Worm (Caenorhabditis elegans) whole organism, young adult: Measurements from ENCODE around the gene F58H1.2.

Experiments used
- F10E7.11 ChIP-seq: sonication (generic microtip); optimal IDR thresholded peaks from 2 replicates; lab custom pipeline; 2017; ENCODE audit warnings: mild to moderate bottlenecking, missing genetic modification characterization, moderate library complexity, missing compliant biosample characterization
- F52B5.7 ChIP-seq: sonication (generic microtip); optimal IDR thresholded peaks from 2 replicates; lab custom pipeline; 2016; ENCODE audit warnings: mild to moderate bottlenecking, missing genetic modification characterization, missing compliant biosample characterization
- K12H6.12 ChIP-seq: fragments of 200-800 bp; sonication (Bioruptor generic); optimal IDR thresholded peaks from 2 replicates; lab custom pipeline; 2018; ENCODE audit warnings: mild to moderate bottlenecking, missing genetic modification characterization, missing compliant biosample characterization
- ama-1 ChIP-seq, 3 experiments: fragments of 150-350 bp in 1 of 3; sonication (generic microtip) in 2 of 3; optimal IDR thresholded peaks; 2 replicates each; lab custom pipeline; 2014 to 2018; ENCODE audit warnings: missing biosample characterization in 2 of 3, missing genetic modification characterization in 2 of 3, missing genetic modification reagents in 2 of 3
- dpl-1 ChIP-seq: fragments of 150-350 bp; optimal IDR thresholded peaks from 2 replicates; lab custom pipeline; 2014; ENCODE audit warnings: missing biosample characterization, missing genetic modification reagents, missing genetic modification characterization
- him-1 ChIP-seq: sonication (generic microtip); optimal IDR thresholded peaks from 2 replicates; lab custom pipeline; 2016; ENCODE audit warnings: missing genotype, missing genetic modification reagents, missing genetic modification characterization, missing compliant biosample characterization
- hlh-12 ChIP-seq: sonication (generic microtip); optimal IDR thresholded peaks from 2 replicates; lab custom pipeline; 2016; ENCODE audit warnings: missing genetic modification characterization, missing compliant biosample characterization
- lsl-1 ChIP-seq: fragments of 200-800 bp; sonication (Bioruptor generic); optimal IDR thresholded peaks from 2 replicates; lab custom pipeline; 2018; ENCODE audit warnings: mild to moderate bottlenecking, missing genetic modification characterization, moderate library complexity, missing compliant biosample characterization
- mel-28 ChIP-seq: sonication (generic microtip); optimal IDR thresholded peaks from 2 replicates; lab custom pipeline; 2016; ENCODE audit warnings: borderline replicate concordance, mild to moderate bottlenecking, missing genetic modification characterization, missing compliant biosample characterization
- nhr-80 ChIP-seq: sonication (generic microtip); optimal IDR thresholded peaks from 2 replicates; lab custom pipeline; 2016; ENCODE audit warnings: missing genetic modification characterization, missing compliant biosample characterization
- rec-8 ChIP-seq, 2 experiments: sonication (generic microtip); optimal IDR thresholded peaks; 2 replicates each; lab custom pipeline; 2016; ENCODE audit warnings: mild to moderate bottlenecking in 2 of 2, missing genetic modification characterization in 2 of 2, missing genetic modification reagents in 2 of 2, missing genotype in 2 of 2, missing biosample characterization in 1 of 2, missing compliant biosample characterization in 1 of 2, moderate library complexity in 1 of 2
- sdz-38 ChIP-seq: sonication (generic microtip); optimal IDR thresholded peaks from 2 replicates; lab custom pipeline; 2016; ENCODE audit warnings: missing genotype, missing genetic modification characterization, missing compliant biosample characterization

DNA sequence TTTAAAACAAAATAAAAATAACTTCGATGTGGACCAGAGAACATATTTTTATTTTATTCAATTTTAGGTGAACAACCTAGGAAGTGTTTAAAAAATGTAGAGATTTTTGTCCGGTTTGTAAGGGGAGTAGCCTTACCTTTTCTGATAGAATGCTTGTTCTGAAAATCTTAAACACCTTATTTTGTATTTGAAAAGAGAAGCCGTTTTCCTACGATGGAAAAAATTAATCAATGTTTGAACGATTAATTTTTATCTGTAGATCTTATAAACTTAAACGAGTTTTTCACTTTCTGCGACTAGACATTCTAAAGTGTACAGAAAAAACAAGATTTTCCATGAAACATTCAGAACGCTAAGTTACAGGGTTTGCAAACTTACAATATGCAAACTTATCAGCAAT, 13.4 kb downstream of the F58H1.2 start, which contains the start of gene F58H1.6:
- no peak for TF ChIP-seq F10E7.11 (tag; lab: Kevin White, UChicago)
- no peak for TF ChIP-seq ama-1 (optimal IDR thresholded peaks at IDR 0.05; lab: Kevin White, UChicago)
- TF ChIP-seq ama-1 (GFP tag; optimal IDR thresholded peaks at IDR 0.05; lab: Kevin White, UChicago): no peak
- no peak for TF ChIP-seq sdz-38 (tag; lab: Kevin White, UChicago)
- no peak for TF ChIP-seq mel-28
- no peak for TF ChIP-seq nhr-80 (tag; lab: Kevin White, UChicago)
- no peak for TF ChIP-seq hlh-12 (tag; lab: Kevin White, UChicago)
- no peak for TF ChIP-seq F52B5.7
- no peak for TF ChIP-seq him-1
- no peak for TF ChIP-seq dpl-1
- TF ChIP-seq rec-8 (tag; optimal IDR thresholded peaks at IDR 0.05; lab: Kevin White, UChicago): no peak
- no peak for TF ChIP-seq K12H6.12
- no peak for TF ChIP-seq lsl-1 (GFP tag; lab: Kevin White, UChicago)
